Worm (Caenorhabditis elegans): ENCODE results near the gene C18E9.2.

C18E9.2 gene

ce11 chrII:8951270-8951669 is 13.5 kb upstream of the C18E9.2 start:
- TF ChIP-seq attf-3 (GFP tag; conservative IDR thresholded peaks at IDR 0.05): no peak
- no peak for TF ChIP-seq athp-1 (tag; optimal IDR thresholded peaks at IDR 0.05)
- no peak for TF ChIP-seq hrde-1 (tag; optimal IDR thresholded peaks at IDR 0.05; ENCODE audit: borderline replicate concordance)
- TF ChIP-seq rec-8 (tag; optimal IDR thresholded peaks at IDR 0.05): no peak
- TF ChIP-seq ama-1 (optimal IDR thresholded peaks at IDR 0.05): no peak
- no peak for TF ChIP-seq ama-1 (GFP tag; optimal IDR thresholded peaks at IDR 0.05)
- TF ChIP-seq rpc-1 (optimal IDR thresholded peaks at IDR 0.05): no peak
- TF ChIP-seq rpc-1 (tag; optimal IDR thresholded peaks at IDR 0.05): no peak
- TF ChIP-seq Y56A3A.18 (GFP tag; IDR thresholded peaks at IDR 0.05): no peak
- TF ChIP-seq Y95B8A.8 (GFP tag; IDR thresholded peaks at IDR 0.05): no peak
- TF ChIP-seq B0035.1 (tag; optimal IDR thresholded peaks at IDR 0.05): no peak
- TF ChIP-seq C17E4.6 (GFP tag; IDR thresholded peaks at IDR 0.05): no peak
- no peak for TF ChIP-seq snpc-3.4 (tag; optimal IDR thresholded peaks at IDR 0.05)
- TF ChIP-seq nfyb-1 (GFP tag; IDR thresholded peaks at IDR 0.05): no peak
- TF ChIP-seq C06A6.2 (GFP tag; conservative IDR thresholded peaks at IDR 0.05): no peak
- no peak for TF ChIP-seq D2030.7 (GFP tag; IDR thresholded peaks at IDR 0.05)
- no peak for TF ChIP-seq B0261.1 (tag; optimal IDR thresholded peaks at IDR 0.05)
- TF ChIP-seq madf-3 (GFP tag; IDR thresholded peaks at IDR 0.05): no peak

- no peak for TF ChIP-seq gei-17 (GFP tag; optimal IDR thresholded peaks at IDR 0.05)
- TF ChIP-seq egl-18 (GFP tag; IDR thresholded peaks at IDR 0.05): no peak
- TF ChIP-seq madf-10 (tag; optimal IDR thresholded peaks at IDR 0.05): no peak
- TF ChIP-seq lir-1 (GFP tag; conservative IDR thresholded peaks at IDR 0.05): no peak
- no peak for TF ChIP-seq ceh-58 (GFP tag; IDR thresholded peaks at IDR 0.05)
- no peak for TF ChIP-seq nfya-2 (GFP tag; IDR thresholded peaks at IDR 0.05)
- TF ChIP-seq somi-1 (GFP tag; optimal IDR thresholded peaks at IDR 0.05): no peak
- TF ChIP-seq dox-1 (GFP tag; IDR thresholded peaks at IDR 0.05): no peak
- TF ChIP-seq nhr-120 (GFP tag; IDR thresholded peaks at IDR 0.05): no peak
- TF ChIP-seq F52B5.7 (tag; optimal IDR thresholded peaks at IDR 0.05): no peak
- TF ChIP-seq attf-5 (GFP tag; optimal IDR thresholded peaks at IDR 0.05): no peak
These were observed 11.1 kb upstream of the C18E9.2 start for ce11 chrII:8953703-8954102.

ce11 chrII:8956896-8957295 is 7.9 kb upstream of the C18E9.2 start:
- TF ChIP-seq mes-4 (tag; optimal IDR thresholded peaks at IDR 0.05) (no peak), unc-130 (GFP tag; optimal IDR thresholded peaks at IDR 0.05) (no peak), die-1 (tag; optimal IDR thresholded peaks at IDR 0.05) (no peak), ceh-27 (GFP tag; optimal IDR thresholded peaks at IDR 0.05) (no peak), repo-1 (tag; optimal IDR thresholded peaks at IDR 0.05) (no peak), C06A6.2 (GFP tag; conservative IDR thresholded peaks at IDR 0.05) (no peak), him-1 (tag; optimal IDR thresholded peaks at IDR 0.05) (no peak), xnd-1 (tag; optimal IDR thresholded peaks at IDR 0.05) (no peak)

ce11 chrII:8959081-8959480 is 5.7 kb upstream of the C18E9.2 start:
- TF ChIP-seq madf-3 (GFP tag; IDR thresholded peaks at IDR 0.05): 0 out of 2 replicates have a peak, but pooled peaks have one; percentile 33
- no peak for TF ChIP-seq bed-2 (GFP tag; IDR thresholded peaks at IDR 0.05)
- TF ChIP-seq Y79H2A.3 (GFP tag; conservative IDR thresholded peaks at IDR 0.05): no peak
- TF ChIP-seq nhr-179 (tag; optimal IDR thresholded peaks at IDR 0.05): no peak
- TF ChIP-seq hlh-12 (tag; optimal IDR thresholded peaks at IDR 0.05): no peak
- TF ChIP-seq ceh-58 (GFP tag; IDR thresholded peaks at IDR 0.05): no peak
- no peak for TF ChIP-seq nfya-2 (GFP tag; IDR thresholded peaks at IDR 0.05)
- TF ChIP-seq sptf-2 (GFP tag; optimal IDR thresholded peaks at IDR 0.05): no peak
